Fruit fly (Drosophila melanogaster): Measurements from ENCODE around the gene CG3436.

The CG3436 gene

DNA sequence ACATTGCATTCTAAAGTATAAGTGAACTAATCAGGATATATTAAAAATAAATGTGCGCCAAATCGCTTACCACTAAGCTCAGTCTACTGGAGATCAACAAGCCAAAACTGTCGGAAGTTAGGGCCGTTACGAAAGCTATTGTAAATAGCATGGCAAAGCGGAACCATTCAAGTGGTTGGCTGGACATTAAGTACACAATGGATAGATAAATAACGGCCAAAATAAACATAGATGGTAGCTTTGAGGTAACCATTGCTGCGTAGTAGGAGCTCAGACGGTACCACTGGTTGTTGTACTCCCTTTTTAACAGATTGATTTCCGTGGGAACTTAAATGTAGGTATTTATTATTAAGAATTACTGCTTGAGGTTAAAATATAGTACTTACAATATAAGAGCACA lies 38.1 kb upstream of the CG3436 start (continued):
- peak; percentile 53 for TF ChIP-seq MTF-1 (GFP tag; optimal IDR thresholded peaks at IDR 0.05; ENCODE audit: borderline replicate concordance)
- peak; percentile 61 for TF ChIP-seq CG17359 (tag; optimal IDR thresholded peaks at IDR 0.05)
- peak; percentile 44 for TF ChIP-seq CG6813 (GFP tag; optimal IDR thresholded peaks at IDR 0.05)
- TF ChIP-seq dan (GFP tag; IDR thresholded peaks at IDR 0.05): no peak
- TF ChIP-seq CG33557 (GFP tag; optimal IDR thresholded peaks at IDR 0.05): peak; percentile 13

DNA sequence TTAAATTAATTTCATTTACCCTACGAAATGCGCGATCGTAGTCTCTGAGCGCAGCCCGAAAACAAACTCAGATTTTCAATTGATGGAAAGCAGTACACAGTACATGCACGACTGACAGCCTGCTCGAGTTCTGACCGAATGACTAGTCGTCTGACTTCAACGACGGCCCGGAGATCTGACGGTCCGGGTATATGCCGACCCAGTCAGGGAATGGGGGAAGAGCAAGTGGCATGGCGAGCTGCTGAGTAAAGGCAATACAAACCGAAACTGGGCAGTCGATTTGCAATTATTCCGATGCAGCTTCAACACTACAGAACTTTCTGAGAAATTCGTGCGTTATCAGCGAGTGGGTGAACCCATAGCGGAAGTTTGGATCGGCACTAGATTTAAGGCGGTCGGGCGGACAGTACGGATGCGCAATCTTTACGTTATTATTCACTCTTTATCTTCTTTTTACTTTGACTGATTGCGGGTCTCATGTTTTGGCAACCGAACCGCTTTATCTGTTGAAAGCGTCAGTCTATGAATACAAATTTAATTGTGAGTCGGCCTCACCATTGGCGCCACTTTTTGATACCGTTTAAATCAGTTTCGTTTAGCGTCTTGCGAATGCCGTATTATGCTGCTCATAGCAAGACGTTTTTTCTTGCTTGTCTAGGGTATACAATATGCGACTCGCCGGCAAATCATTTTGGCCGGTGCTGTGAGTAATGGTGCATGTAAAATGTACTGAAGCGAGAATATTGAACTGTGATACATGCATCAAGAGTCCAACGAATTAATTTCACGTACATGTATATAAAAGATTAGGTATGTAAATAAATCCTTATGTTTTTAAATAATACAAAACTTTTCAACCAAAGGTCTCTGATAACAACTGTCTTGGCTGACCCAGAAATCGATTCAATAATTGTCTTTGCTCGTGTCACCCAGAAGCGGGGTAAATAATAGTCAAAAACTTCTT lies 35.1 kb upstream of the CG3436 start:
- TF ChIP-seq CG2199 (GFP tag; IDR thresholded peaks at IDR 0.05) (peak; percentile 31; the same call in 1 of the 3 replicates), NFAT (GFP tag; IDR thresholded peaks at IDR 0.05) (no peak), zf30C (GFP tag; optimal IDR thresholded peaks at IDR 0.05) (no peak), pnt (GFP tag; optimal IDR thresholded peaks at IDR 0.05) (no peak), CG3726 (GFP tag; IDR thresholded peaks at IDR 0.05) (no peak), ash1 (GFP tag; optimal IDR thresholded peaks at IDR 0.05) (no peak), kay (GFP tag; optimal IDR thresholded peaks at IDR 0.05) (peak; percentile 44), Side (GFP tag; optimal IDR thresholded peaks at IDR 0.05) (no peak), Abd-B (GFP tag; optimal IDR thresholded peaks at IDR 0.05) (no peak), CG17568 (GFP tag; optimal IDR thresholded peaks at IDR 0.05) (peak; percentile 2), insv (GFP tag; optimal IDR thresholded peaks at IDR 0.05) (no peak), h (optimal IDR thresholded peaks at IDR 0.05) (no peak), CG10274 (GFP tag; optimal IDR thresholded peaks at IDR 0.05) (no peak), Eip74EF (GFP tag; optimal IDR thresholded peaks at IDR 0.05) (peak in 1 of 2 experiments; percentile 51), salm (tag; optimal IDR thresholded peaks at IDR 0.05) (no peak), CG34376 (GFP tag; optimal IDR thresholded peaks at IDR 0.05) (peak; percentile 81), Dll (GFP tag; IDR thresholded peaks at IDR 0.05; ENCODE audit: partially characterized antibody) (no peak), CG6683 (GFP tag; optimal IDR thresholded peaks at IDR 0.05) (no peak), NK7.1 (GFP tag; optimal IDR thresholded peaks at IDR 0.05) (no peak), CG32772 (GFP tag; IDR thresholded peaks at IDR 0.05) (no peak), trem (tag; optimal IDR thresholded peaks at IDR 0.05) (no peak), CG9932 (GFP tag; IDR thresholded peaks at IDR 0.05) (no peak), mam (GFP tag; optimal IDR thresholded peaks at IDR 0.05) (no peak), tx (GFP tag; optimal IDR thresholded peaks at IDR 0.05) (no peak), toy (GFP tag; IDR thresholded peaks at IDR 0.05) (no peak), chinmo (GFP tag; IDR thresholded peaks at IDR 0.05; ENCODE audit: partially characterized antibody) (0 out of 4 replicates have a peak, but pooled peaks have one; percentile 51), Optix (GFP tag; IDR thresholded peaks at IDR 0.05) (no peak), ind (GFP tag; optimal IDR thresholded peaks at IDR 0.05) (no peak), row (GFP tag; IDR thresholded peaks at IDR 0.05) (peak; percentile 75), CG1024 (GFP tag; IDR thresholded peaks at IDR 0.05) (no peak), ara (GFP tag; IDR thresholded peaks at IDR 0.05) (no peak), hbn (GFP tag; IDR thresholded peaks at IDR 0.05; ENCODE audit: partially characterized antibody) (no peak), Trl (optimal IDR thresholded peaks at IDR 0.05) (no peak), Trl (GFP tag; optimal IDR thresholded peaks at IDR 0.05) (no peak), CG10147 (GFP tag; optimal IDR thresholded peaks at IDR 0.05) (no peak), CG9609 (GFP tag; optimal IDR thresholded peaks at IDR 0.05) (no peak), Bteb2 (GFP tag; optimal IDR thresholded peaks at IDR 0.05) (no peak), D19B (GFP tag; optimal IDR thresholded peaks at IDR 0.05) (peak; percentile 97), CG9876 (GFP tag; optimal IDR thresholded peaks at IDR 0.05) (no peak), CG12104 (GFP tag; optimal IDR thresholded peaks at IDR 0.05) (no peak), bigmax (GFP tag; optimal IDR thresholded peaks at IDR 0.05) (no peak), CG17612 (GFP tag; IDR thresholded peaks at IDR 0.05) (no peak), CG2678 (tag; optimal IDR thresholded peaks at IDR 0.05) (peak; percentile 11)

All from whole organism, embryonic.